Fruit fly (Drosophila melanogaster) whole organism, prepupa: ENCODE data around the gene CG31460.
A peak's percentile ranks its signal among the peaks of the same experiment; 100 is the strongest.

Experiments
- Blimp-1 ChIP-seq: fragments of 200-800 bp; sonication (Bioruptor generic); optimal IDR thresholded peaks from 3 replicates; lab custom pipeline; 2017; ENCODE audit warnings: missing biosample characterization, missing genetic modification characterization, mild to moderate bottlenecking, moderate library complexity, missing genetic modification reagents
- CG10631 ChIP-seq: fragments of 200-800 bp; sonication (Bioruptor generic); optimal IDR thresholded peaks from 2 replicates; lab custom pipeline; 2016; ENCODE audit warnings: missing biosample characterization, missing genetic modification characterization
- CG11294 ChIP-seq: fragments of 200-800 bp; sonication (Bioruptor generic); IDR thresholded peaks from 2 replicates; pipeline ENCODE4 v1.3.6; 2022; ENCODE audit warnings: missing biosample characterization, missing genetic modification characterization
- CG11762 ChIP-seq: fragments of 200-800 bp; sonication (Bioruptor generic); optimal IDR thresholded peaks from 3 replicates; lab custom pipeline; 2016; ENCODE audit warnings: missing biosample characterization, missing genetic modification characterization; ENCODE audit not compliant: insufficient read depth
- CG11902 ChIP-seq: fragments of 200-800 bp; sonication (Bioruptor generic); optimal IDR thresholded peaks from 3 replicates; lab custom pipeline; 2016; ENCODE audit warnings: missing biosample characterization, missing genetic modification characterization
- CG15336 ChIP-seq: fragments of 200-800 bp; sonication (Bioruptor generic); IDR thresholded peaks from 2 replicates; pipeline ENCODE4 v1.3.6; 2022; ENCODE audit warnings: missing biosample characterization, missing genetic modification characterization
- CG1621 ChIP-seq: fragments of 200-800 bp; sonication (Bioruptor generic); optimal IDR thresholded peaks from 3 replicates; lab custom pipeline; 2018; ENCODE audit warnings: missing biosample characterization, mild to moderate bottlenecking, missing genetic modification characterization
- CG16779 ChIP-seq: fragments of 200-800 bp; sonication (Bioruptor generic); optimal IDR thresholded peaks from 3 replicates; lab custom pipeline; 2017; ENCODE audit warnings: missing biosample characterization, mild to moderate bottlenecking, missing genetic modification characterization
- CG3032 ChIP-seq: fragments of 200-800 bp; optimal IDR thresholded peaks from 2 replicates; lab custom pipeline; 2019; ENCODE audit warnings: missing biosample characterization, mild to moderate bottlenecking, missing genetic modification characterization, moderate library complexity
- CG32006 ChIP-seq: fragments of 200-800 bp; sonication (Bioruptor generic); optimal IDR thresholded peaks from 3 replicates; lab custom pipeline; 2017; ENCODE audit warnings: missing biosample characterization, mild to moderate bottlenecking, missing genetic modification characterization
- CG34406 ChIP-seq: fragments of 200-800 bp; sonication (Bioruptor generic); optimal IDR thresholded peaks from 3 replicates; lab custom pipeline; 2016; ENCODE audit warnings: missing biosample characterization, missing genetic modification characterization
- CG3919 ChIP-seq: fragments of 200-800 bp; sonication (Bioruptor generic); optimal IDR thresholded peaks from 3 replicates; lab custom pipeline; 2016; ENCODE audit warnings: missing biosample characterization, missing genetic modification characterization
- CG4318 ChIP-seq: fragments of 200-800 bp; sonication (Bioruptor generic); optimal IDR thresholded peaks from 3 replicates; lab custom pipeline; 2017; ENCODE audit warnings: missing biosample characterization, mild to moderate bottlenecking, missing genetic modification characterization
- CG6792 ChIP-seq: fragments of 200-800 bp; sonication (Bioruptor generic); optimal IDR thresholded peaks from 3 replicates; lab custom pipeline; 2016; ENCODE audit warnings: missing biosample characterization, missing genetic modification characterization
- CG8119 ChIP-seq: fragments of 200-800 bp; sonication (Bioruptor generic); IDR thresholded peaks from 3 replicates; pipeline ENCODE4 v1.3.6; 2022; ENCODE audit warnings: missing biosample characterization, missing genetic modification characterization
- CG8319 ChIP-seq: fragments of 200-800 bp; sonication (Bioruptor generic); optimal IDR thresholded peaks from 3 replicates; lab custom pipeline; 2016; ENCODE audit warnings: missing biosample characterization, missing genetic modification characterization
- CG8632 ChIP-seq: fragments of 200-800 bp; sonication (Bioruptor generic); optimal IDR thresholded peaks from 3 replicates; lab custom pipeline; 2016; ENCODE audit warnings: missing biosample characterization, missing genetic modification characterization
- CG9139 ChIP-seq: fragments of 200-800 bp; sonication (Bioruptor generic); optimal IDR thresholded peaks from 3 replicates; lab custom pipeline; 2017; ENCODE audit warnings: missing biosample characterization, mild to moderate bottlenecking, missing genetic modification characterization
- Eip75B ChIP-seq: fragments of 200-800 bp; sonication (Bioruptor generic); optimal IDR thresholded peaks from 3 replicates; lab custom pipeline; 2016; ENCODE audit warnings: missing biosample characterization, missing genetic modification characterization
- Eip93F ChIP-seq: fragments of 200-800 bp; sonication (Bioruptor generic); optimal IDR thresholded peaks from 2 replicates; lab custom pipeline; 2016; ENCODE audit warnings: missing biosample characterization, mild to moderate bottlenecking, missing genetic modification characterization
- Ets96B ChIP-seq: fragments of 200-800 bp; optimal IDR thresholded peaks from 2 replicates; lab custom pipeline; 2019; ENCODE audit warnings: missing biosample characterization, mild to moderate bottlenecking, missing genetic modification characterization, moderate library complexity
- Gug ChIP-seq: fragments of 200-800 bp; sonication (Bioruptor generic); IDR thresholded peaks from 2 replicates; pipeline ENCODE4 v1.3.6; 2022; ENCODE audit warnings: missing biosample characterization, missing genetic modification characterization
- Hr39 ChIP-seq: fragments of 200-800 bp; sonication (Bioruptor generic); optimal IDR thresholded peaks from 2 replicates; lab custom pipeline; 2016; ENCODE audit warnings: missing biosample characterization, missing genetic modification characterization
- Hr4 ChIP-seq: fragments of 200-800 bp; sonication (Bioruptor generic); optimal IDR thresholded peaks from 3 replicates; lab custom pipeline; 2016; ENCODE audit warnings: missing biosample characterization, missing genetic modification characterization
- Lpt ChIP-seq: fragments of 200-800 bp; sonication (Bioruptor generic); optimal IDR thresholded peaks from 3 replicates; lab custom pipeline; 2016; ENCODE audit warnings: missing biosample characterization, missing genetic modification characterization
- Met ChIP-seq: fragments of 200-800 bp; sonication (Bioruptor generic); optimal IDR thresholded peaks from 3 replicates; lab custom pipeline; 2016; ENCODE audit warnings: missing biosample characterization, missing genetic modification characterization
- OdsH ChIP-seq: fragments of 200-800 bp; sonication (Bioruptor generic); optimal IDR thresholded peaks from 3 replicates; lab custom pipeline; 2016; ENCODE audit warnings: missing biosample characterization, missing genetic modification characterization
- Sox102F ChIP-seq: fragments of 200-800 bp; sonication (Bioruptor generic); optimal IDR thresholded peaks from 2 replicates; lab custom pipeline; 2016; ENCODE audit warnings: missing biosample characterization, mild to moderate bottlenecking, missing genetic modification characterization
- Sox14 ChIP-seq: fragments of 200-800 bp; sonication (Bioruptor generic); optimal IDR thresholded peaks from 3 replicates; lab custom pipeline; 2016; ENCODE audit warnings: missing biosample characterization, missing genetic modification characterization
- Sox15 ChIP-seq: fragments of 200-800 bp; sonication (Bioruptor generic); optimal IDR thresholded peaks from 3 replicates; lab custom pipeline; 2016; ENCODE audit warnings: missing biosample characterization, missing genetic modification characterization
- achi ChIP-seq: fragments of 200-800 bp; sonication (Bioruptor generic); optimal IDR thresholded peaks from 3 replicates; lab custom pipeline; 2016; ENCODE audit warnings: missing biosample characterization, missing genetic modification characterization
- acj6 ChIP-seq: fragments of 200-800 bp; sonication (Bioruptor generic); optimal IDR thresholded peaks from 3 replicates; lab custom pipeline; 2016; ENCODE audit warnings: missing biosample characterization, missing genetic modification characterization
- cyc ChIP-seq: fragments of 200-800 bp; sonication (Bioruptor generic); optimal IDR thresholded peaks from 3 replicates; lab custom pipeline; 2016; ENCODE audit warnings: missing biosample characterization, missing genetic modification characterization
- dsx ChIP-seq: fragments of 200-800 bp; optimal IDR thresholded peaks from 3 replicates; lab custom pipeline; 2019; ENCODE audit warnings: missing biosample characterization, mild to moderate bottlenecking, missing genetic modification characterization, moderate library complexity; ENCODE audit not compliant: poor library complexity, severe bottlenecking
- eg ChIP-seq: fragments of 200-800 bp; sonication (Bioruptor generic); IDR thresholded peaks from 3 replicates; pipeline ENCODE4 v1.3.6; 2022; ENCODE audit warnings: missing biosample characterization, missing genetic modification characterization
- esn ChIP-seq: fragments of 200-800 bp; sonication (Bioruptor generic); optimal IDR thresholded peaks from 2 replicates; lab custom pipeline; 2016; ENCODE audit warnings: missing biosample characterization, mild to moderate bottlenecking, missing genetic modification characterization, moderate library complexity
- fd59A ChIP-seq: fragments of 200-800 bp; sonication (Bioruptor generic); optimal IDR thresholded peaks from 2 replicates; lab custom pipeline; 2017; ENCODE audit warnings: missing biosample characterization, mild to moderate bottlenecking, missing genetic modification characterization, missing genetic modification reagents
- lz ChIP-seq: fragments of 200-800 bp; sonication (Bioruptor generic); optimal IDR thresholded peaks from 3 replicates; lab custom pipeline; 2016; ENCODE audit warnings: missing biosample characterization, missing genetic modification characterization
- net ChIP-seq: fragments of 200-800 bp; sonication (Bioruptor generic); optimal IDR thresholded peaks from 3 replicates; lab custom pipeline; 2016; ENCODE audit warnings: missing biosample characterization, missing genetic modification characterization
- pdm3 ChIP-seq: fragments of 200-800 bp; sonication (Bioruptor generic); optimal IDR thresholded peaks from 3 replicates; lab custom pipeline; 2016; ENCODE audit warnings: missing biosample characterization, missing genetic modification characterization
- salr ChIP-seq, 2 experiments: fragments of 200-800 bp; sonication (Bioruptor generic); optimal IDR thresholded peaks; 3 replicates each; lab custom pipeline; 2016 to 2018; ENCODE audit warnings: missing biosample characterization in 2 of 2, missing genetic modification characterization in 2 of 2, mild to moderate bottlenecking in 1 of 2
- spab ChIP-seq: fragments of 200-800 bp; sonication (Bioruptor generic); optimal IDR thresholded peaks from 2 replicates; lab custom pipeline; 2017; ENCODE audit warnings: missing biosample characterization, mild to moderate bottlenecking, missing genetic modification characterization, missing genetic modification reagents
- ss ChIP-seq, 2 experiments: fragments of 200-800 bp; sonication (Bioruptor generic); optimal IDR thresholded peaks; 2 replicates in 1 of 2; 3 replicates in 1 of 2; lab custom pipeline; 2017 to 2018; ENCODE audit warnings: mild to moderate bottlenecking in 2 of 2, missing biosample characterization in 2 of 2, missing genetic modification characterization in 2 of 2, moderate library complexity in 1 of 2
- svp ChIP-seq: fragments of 200-800 bp; sonication (Bioruptor generic); peaks from one replicate; lab custom pipeline; 2016; ENCODE audit warnings: missing biosample characterization, missing genetic modification characterization
- topi ChIP-seq: fragments of 200-800 bp; sonication (Bioruptor generic); optimal IDR thresholded peaks from 3 replicates; lab custom pipeline; 2016; ENCODE audit warnings: missing biosample characterization, missing genetic modification characterization
- vri ChIP-seq: fragments of 200-800 bp; sonication (Bioruptor generic); optimal IDR thresholded peaks from 3 replicates; lab custom pipeline; 2016; ENCODE audit warnings: missing biosample characterization, mild to moderate bottlenecking, missing genetic modification characterization

The CG31460 gene

DNA sequence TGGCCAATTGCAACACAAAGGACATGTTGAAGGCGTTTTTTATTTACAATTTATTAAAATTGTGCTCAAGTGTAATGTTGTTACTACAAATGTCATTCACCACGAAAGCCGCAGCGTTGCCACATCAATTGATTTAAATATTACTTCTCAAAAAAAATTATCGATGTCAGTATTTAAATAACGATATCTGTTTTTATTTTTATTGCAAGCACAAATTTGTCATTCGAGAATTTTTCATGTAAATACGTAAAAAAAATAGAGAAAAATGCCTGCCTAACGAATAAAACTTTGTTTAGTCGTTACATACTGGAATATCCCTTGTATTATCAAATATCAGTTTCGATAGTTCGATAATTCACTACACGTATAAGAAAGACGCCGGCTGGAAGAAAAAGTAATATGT, at the start of gene CG31460, which contains the start of gene mRpS18A (continued):
- TF ChIP-seq cyc (GFP tag; lab: Kevin White, UChicago) (peak; percentile 22), CG34406 (GFP tag; lab: Kevin White, UChicago) (no peak), OdsH (GFP tag; lab: Kevin White, UChicago) (no peak), Ets96B (no peak), topi (no peak), Eip75B (GFP tag; lab: Kevin White, UChicago) (no peak), CG9139 (no peak)

DNA sequence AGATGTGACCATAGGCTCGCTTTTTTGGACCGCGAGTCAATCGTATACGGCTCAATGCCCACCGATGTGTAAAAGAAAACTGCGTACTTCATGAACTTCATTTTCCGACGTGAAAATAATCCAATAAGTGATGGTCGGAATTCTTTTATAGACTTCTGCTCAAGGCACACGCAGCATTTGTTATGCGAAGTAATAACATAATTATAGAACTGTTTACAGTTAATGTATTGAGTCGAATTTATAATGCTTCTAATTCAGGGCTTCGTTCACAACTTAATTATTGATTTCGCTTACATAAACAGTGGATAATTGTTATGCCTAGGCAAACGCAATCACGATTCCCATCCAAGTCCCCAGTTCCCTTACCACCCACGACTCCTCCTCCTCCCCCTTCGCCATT, 49.6 kb upstream of the CG31460 start, which contains the start of gene Or85c:
TSS of gene Or85c (minus strand) at position 101 of the 400 bp plus-strand sequence.
- TF ChIP-seq Hr4 (GFP tag; lab: Kevin White, UChicago) (no peak), dsx (no peak), Met (GFP tag; lab: Kevin White, UChicago) (no peak)

DNA sequence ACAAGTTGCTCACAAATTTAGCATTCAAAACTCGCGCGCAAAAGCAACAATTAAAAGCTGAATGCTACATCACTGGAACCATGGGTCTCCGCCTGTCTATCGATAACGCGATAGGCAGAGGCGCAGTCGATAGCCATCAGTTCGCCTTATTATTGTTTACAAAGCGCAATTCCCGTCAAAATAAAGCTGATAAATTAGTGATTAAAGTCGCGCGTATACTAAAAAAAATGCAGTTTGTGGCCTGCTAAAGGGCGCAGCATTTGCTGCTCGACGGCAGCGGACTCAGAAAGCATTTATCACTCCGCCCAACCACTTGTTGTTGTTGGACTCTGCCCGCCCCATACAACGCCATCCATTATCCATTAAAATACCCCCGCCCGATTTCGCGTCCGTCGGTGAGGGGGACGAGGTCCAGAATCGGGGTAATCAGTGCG, 44.7 kb upstream of the CG31460 start, which contains the start of gene CG11737:
TSS of gene CG11737 (plus strand) at position 117 of the 434 bp plus-strand sequence.
- peak; percentile 4 for TF ChIP-seq Ets96B
- no peak for TF ChIP-seq Sox15 (GFP tag; lab: Kevin White, UChicago)
- TF ChIP-seq vri (GFP tag; lab: Kevin White, UChicago): peak; percentile 25
- TF ChIP-seq achi (GFP tag; lab: Kevin White, UChicago): no peak
- TF ChIP-seq CG34406 (GFP tag; lab: Kevin White, UChicago): no peak
- TF ChIP-seq CG6792 (GFP tag; lab: Kevin White, UChicago): no peak
- TF ChIP-seq ss (GFP tag; optimal IDR thresholded peaks at IDR 0.05; lab: Kevin White, UChicago): peak; percentile 47 to 65
- peak; percentile 21 for TF ChIP-seq net (GFP tag; lab: Kevin White, UChicago)
- no peak for TF ChIP-seq CG8632 (GFP tag; lab: Kevin White, UChicago)
- no peak for TF ChIP-seq Sox102F (GFP tag; lab: Kevin White, UChicago)
- TF ChIP-seq salr (GFP tag; optimal IDR thresholded peaks at IDR 0.05; lab: Kevin White, UChicago): no peak
- TF ChIP-seq CG3919: peak; percentile 26
- TF ChIP-seq CG16779: no peak
- TF ChIP-seq CG10631 (GFP tag; lab: Kevin White, UChicago): no peak
- peak; percentile 30 for TF ChIP-seq CG8319 (GFP tag; lab: Kevin White, UChicago)
- TF ChIP-seq CG15336 (GFP tag; lab: Robert Waterston, UW): no peak
- no peak for TF ChIP-seq cyc (GFP tag; lab: Kevin White, UChicago)
- no peak for TF ChIP-seq CG11294 (GFP tag; lab: Robert Waterston, UW)
- TF ChIP-seq Eip75B (GFP tag; lab: Kevin White, UChicago): no peak
- peak; percentile 12 for TF ChIP-seq CG11762 (GFP tag; lab: Kevin White, UChicago)
- no peak for TF ChIP-seq CG11902 (GFP tag; lab: Kevin White, UChicago)
- TF ChIP-seq acj6 (GFP tag; lab: Kevin White, UChicago): no peak
- peak; percentile 11 for TF ChIP-seq Lpt
- TF ChIP-seq Gug (GFP tag; lab: Robert Waterston, UW): peak; percentile 9; the same call in 1 of the 2 replicates
- peak; percentile 64 for TF ChIP-seq svp (GFP tag; lab: Kevin White, UChicago)
- TF ChIP-seq OdsH (GFP tag; lab: Kevin White, UChicago): no peak
- TF ChIP-seq Hr39 (GFP tag; lab: Kevin White, UChicago): no peak
- TF ChIP-seq Met (GFP tag; lab: Kevin White, UChicago): no peak
- no peak for TF ChIP-seq fd59A (GFP tag; lab: Kevin White, UChicago)
- TF ChIP-seq CG3032: no peak
- peak; percentile 28 for TF ChIP-seq spab (GFP tag; lab: Kevin White, UChicago)
- peak; percentile 27 for TF ChIP-seq CG32006
- no peak for TF ChIP-seq eg (GFP tag; lab: Robert Waterston, UW)
- no peak for TF ChIP-seq Blimp-1 (GFP tag; lab: Kevin White, UChicago)
- TF ChIP-seq esn: no peak
- TF ChIP-seq Hr4 (GFP tag; lab: Kevin White, UChicago): peak; percentile 1
- no peak for TF ChIP-seq pdm3
- no peak for TF ChIP-seq dsx
- TF ChIP-seq Eip93F (GFP tag; lab: Kevin White, UChicago): no peak
- TF ChIP-seq CG1621 (tag; lab: Kevin White, UChicago): peak; percentile 57
- peak; percentile 37 for TF ChIP-seq Sox14 (GFP tag; lab: Kevin White, UChicago)
- no peak for TF ChIP-seq CG4318
- TF ChIP-seq CG9139: peak; percentile 56
- TF ChIP-seq topi: no peak
- TF ChIP-seq CG8119 (GFP tag; lab: Robert Waterston, UW): peak; percentile 20; the same call in 1 of the 3 replicates
- no peak for TF ChIP-seq lz (GFP tag; lab: Kevin White, UChicago)
